Fruit fly (Drosophila melanogaster) Kc167 (cell line): ENCODE measurements around the gene CG3527.

ENCODE experiments used
- Myc ChIP-seq: fragments of >200 bp; optimal IDR thresholded peaks from 2 replicates; lab custom pipeline; 2017; ENCODE audit warnings: missing external identifiers
- Sin3A ChIP-seq: fragments of >200 bp; optimal IDR thresholded peaks from 2 replicates; lab custom pipeline; 2018; ENCODE audit warnings: missing external identifiers
- psq ChIP-seq: fragments of >200 bp; optimal IDR thresholded peaks from 2 replicates; lab custom pipeline; 2017; ENCODE audit warnings: missing external identifiers
- ttk ChIP-seq: sonication (Bioruptor generic); optimal IDR thresholded peaks from 2 replicates; lab custom pipeline; 2017; ENCODE audit warnings: missing external identifiers

DNA sequence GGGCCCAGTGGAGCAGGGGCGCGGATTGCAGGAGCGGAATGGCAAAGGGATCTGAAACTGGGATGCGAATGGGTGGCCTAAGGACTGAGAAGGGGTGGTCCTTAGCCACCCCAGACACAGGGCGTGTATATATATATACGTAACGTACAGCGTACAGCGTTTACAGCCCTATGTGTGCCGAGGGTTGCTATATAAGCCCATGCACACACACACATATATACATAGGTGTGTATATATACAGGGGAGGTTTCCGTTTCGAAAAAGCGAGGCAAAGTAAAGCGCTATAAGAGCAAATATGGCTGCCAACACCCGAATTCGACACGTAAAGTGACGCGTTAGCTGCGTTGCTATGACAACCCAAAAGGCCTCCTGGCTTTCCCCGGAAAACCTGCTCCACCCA lies 25.0 kb upstream of the CG3527 start:
- TF ChIP-seq psq (lab: Kevin White, UChicago) (no peak), ttk (no peak), Myc (lab: Kevin White, UChicago) (no peak), Sin3A (lab: Kevin White, UChicago) (no peak)
